Worm (Caenorhabditis elegans): ENCODE measurements around the gene C46G7.1.

Gene C46G7.1

ce11 chrIV:5973947-5974495, 43.8 kb upstream of the C46G7.1 start (continued):
- TF ChIP-seq fkh-8 (tag; optimal IDR thresholded peaks at IDR 0.05) (peak; percentile 68), C16A3.4 (tag; optimal IDR thresholded peaks at IDR 0.05) (no peak), nhr-47 (tag; optimal IDR thresholded peaks at IDR 0.05) (peak; percentile 65), tlp-1 (tag; optimal IDR thresholded peaks at IDR 0.05) (no peak), ztf-4 (tag; optimal IDR thresholded peaks at IDR 0.05) (peak; percentile 32), nhr-28 (tag; optimal IDR thresholded peaks at IDR 0.05) (no peak), dsc-1 (tag; optimal IDR thresholded peaks at IDR 0.05) (peak; percentile 88), tbx-2 (tag; optimal IDR thresholded peaks at IDR 0.05) (peak; percentile 64), fkh-10 (GFP tag; optimal IDR thresholded peaks at IDR 0.05) (peak; percentile 83), ceh-8 (GFP tag; optimal IDR thresholded peaks at IDR 0.05) (peak; percentile 42), dpl-1 (GFP tag; optimal IDR thresholded peaks at IDR 0.05) (peak in 1 of 3 experiments; percentile 25), C34B4.2 (tag; optimal IDR thresholded peaks at IDR 0.05) (no peak), C04F5.9 (tag; optimal IDR thresholded peaks at IDR 0.05) (no peak), hlh-4 (tag; optimal IDR thresholded peaks at IDR 0.05) (no peak), efl-3 (GFP tag; optimal IDR thresholded peaks at IDR 0.05) (no peak), blmp-1 (tag; optimal IDR thresholded peaks at IDR 0.05) (no peak), mab-9 (GFP tag; IDR thresholded peaks at IDR 0.05) (no peak), nhr-84 (tag; optimal IDR thresholded peaks at IDR 0.05) (no peak), ztf-11 (tag; optimal IDR thresholded peaks at IDR 0.05) (peak in 1 of 2 experiments; percentile 28), pag-3 (tag; optimal IDR thresholded peaks at IDR 0.05; ENCODE audit: borderline replicate concordance, insufficient read depth) (peak; percentile 94), ama-1 (optimal IDR thresholded peaks at IDR 0.05) (no peak), lin-14 (GFP tag; optimal IDR thresholded peaks at IDR 0.05) (peak; percentile 89), ets-5 (GFP tag; IDR thresholded peaks at IDR 0.05) (no peak), pqm-1 (tag; optimal IDR thresholded peaks at IDR 0.05) (no peak), mef-2 (tag; optimal IDR thresholded peaks at IDR 0.05) (peak; percentile 8), nhr-19 (GFP tag; conservative IDR thresholded peaks at IDR 0.05) (peak; percentile 37), snu-23 (GFP tag; optimal IDR thresholded peaks at IDR 0.05) (peak; percentile 60), snpc-4 (tag; optimal IDR thresholded peaks at IDR 0.05) (no peak), zip-4 (GFP tag; optimal IDR thresholded peaks at IDR 0.05) (no peak), lir-3 (tag; optimal IDR thresholded peaks at IDR 0.05; ENCODE audit: poor library complexity) (peak; percentile 36), nhr-76 (tag; optimal IDR thresholded peaks at IDR 0.05) (no peak), sptf-1 (tag; optimal IDR thresholded peaks at IDR 0.05) (no peak), mdl-1 (tag; optimal IDR thresholded peaks at IDR 0.05) (peak in 1 of 2 experiments; percentile 3), fos-1 (tag; optimal IDR thresholded peaks at IDR 0.05) (no peak), nhr-90 (tag; optimal IDR thresholded peaks at IDR 0.05; ENCODE audit: poor library complexity) (no peak), elt-3 (tag; optimal IDR thresholded peaks at IDR 0.05) (no peak), jun-1 (tag; optimal IDR thresholded peaks at IDR 0.05) (no peak), sox-4 (tag; optimal IDR thresholded peaks at IDR 0.05) (no peak)

- TF ChIP-seq mab-9 (GFP tag; IDR thresholded peaks at IDR 0.05) (no peak), lin-14 (GFP tag; optimal IDR thresholded peaks at IDR 0.05) (peak; percentile 59)
Measured at ce11 chrIV:5975202-5975601, 42.6 kb upstream of the C46G7.1 start, which contains the start of gene unc-44. Gene unc-44 (plus strand): TSS chrIV:5975557.

- TF ChIP-seq ceh-88 (GFP tag; IDR thresholded peaks at IDR 0.05) (no peak), nhr-12 (tag; optimal IDR thresholded peaks at IDR 0.05) (no peak), ceh-82 (tag; optimal IDR thresholded peaks at IDR 0.05) (peak in 1 of 3 experiments; percentile 10), ceh-63 (GFP tag; optimal IDR thresholded peaks at IDR 0.05) (no peak), alr-1 (tag; optimal IDR thresholded peaks at IDR 0.05; ENCODE audit: borderline replicate concordance) (no peak), nhr-71 (tag; optimal IDR thresholded peaks at IDR 0.05) (peak; percentile 6), unc-98 (GFP tag; IDR thresholded peaks at IDR 0.05) (no peak), lin-14 (GFP tag; optimal IDR thresholded peaks at IDR 0.05) (peak; percentile 81), unc-62 (GFP tag; optimal IDR thresholded peaks at IDR 0.05) (no peak), tbx-2 (tag; optimal IDR thresholded peaks at IDR 0.05) (peak; percentile 26)
Measured at ce11 chrIV:5977276-5977675, 40.5 kb upstream of the C46G7.1 start.

Data from whole organism, L1 larva.